Fruit fly (Drosophila melanogaster): ENCODE results near the gene ImpL1.

ImpL1 gene

DNA sequence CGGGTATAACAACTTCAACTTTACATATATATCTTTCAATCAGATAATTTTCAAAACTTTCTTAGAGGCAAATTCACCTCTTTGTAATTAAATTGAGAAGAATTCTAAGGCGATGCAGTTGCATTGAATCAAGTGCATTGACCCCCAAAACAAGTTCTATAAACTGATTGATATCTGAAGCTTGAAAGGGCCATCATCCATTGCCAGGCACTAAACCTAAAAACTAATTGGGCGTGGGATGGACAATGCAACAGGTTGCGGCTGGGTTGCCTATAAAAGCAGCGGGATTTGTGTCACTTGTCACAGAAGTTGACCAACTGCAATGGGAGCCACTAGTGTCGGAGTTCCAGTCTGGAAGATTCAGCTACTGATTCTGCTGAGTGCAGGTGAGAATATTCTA is 1.9 kb downstream of the ImpL1 start, which contains the start of gene CG14110 (continued):
- TF ChIP-seq dsx (GFP tag; optimal IDR thresholded peaks at IDR 0.05; ENCODE audit: poor library complexity, severe bottlenecking) (no peak), CG3032 (tag; optimal IDR thresholded peaks at IDR 0.05) (no peak), vri (GFP tag; optimal IDR thresholded peaks at IDR 0.05) (no peak), CG15336 (GFP tag; IDR thresholded peaks at IDR 0.05) (no peak)

DNA sequence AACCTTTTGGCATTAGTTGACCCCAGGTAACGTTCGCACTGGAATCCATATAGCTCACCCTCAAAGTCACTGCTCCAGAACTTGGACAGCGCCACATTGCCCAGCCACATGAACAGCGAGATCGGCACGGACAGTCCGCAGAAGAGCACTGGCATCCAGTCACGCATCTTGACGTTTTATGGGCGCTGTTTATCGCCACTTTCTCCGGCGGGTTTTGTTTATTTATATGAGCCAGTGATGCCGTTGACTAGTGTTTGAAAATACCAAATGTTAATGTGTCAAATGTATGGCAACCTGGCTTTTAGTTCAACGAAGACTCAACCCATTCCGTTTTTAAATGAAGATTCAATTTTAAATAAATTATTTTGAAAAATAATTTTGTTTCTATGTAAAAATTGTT is 5.0 kb downstream of the ImpL1 start, which contains the start of gene CG10171:
Gene CG10171 (minus strand): TSS at position 300 of the 400 bp plus-strand sequence.
- TF ChIP-seq svp (GFP tag) (peak; percentile 88), fkh (GFP tag; optimal IDR thresholded peaks at IDR 0.05) (peak; percentile 95), CG1621 (tag; optimal IDR thresholded peaks at IDR 0.05) (peak; percentile 24), CG6808 (GFP tag; optimal IDR thresholded peaks at IDR 0.05) (peak; percentile 81), Eip75B (GFP tag; optimal IDR thresholded peaks at IDR 0.05) (no peak)

DNA sequence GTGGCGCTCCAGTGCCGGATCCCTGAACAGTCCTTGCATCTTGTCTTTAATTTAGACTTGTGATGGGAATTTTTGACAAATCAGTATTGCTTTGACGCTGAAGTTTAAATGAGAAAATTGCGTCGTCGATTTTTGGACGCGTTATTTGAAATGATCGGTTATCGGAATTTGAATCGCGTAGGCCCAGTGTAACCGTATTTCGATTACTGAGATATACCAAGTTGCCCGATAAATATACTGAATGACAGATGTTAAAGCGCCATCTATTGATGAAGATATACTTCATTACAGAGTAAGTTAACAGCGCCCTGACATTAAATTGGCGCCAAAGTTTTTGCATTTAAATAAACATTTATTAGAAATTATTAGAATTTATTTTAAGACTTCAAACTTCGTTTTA is 7.3 kb downstream of the ImpL1 start, which contains the start of gene Poc1:
Gene Poc1 (minus strand): TSS at position 173 of the 400 bp plus-strand sequence.
- TF ChIP-seq fkh (GFP tag; optimal IDR thresholded peaks at IDR 0.05) (no peak), svp (GFP tag) (peak; percentile 22)

DNA sequence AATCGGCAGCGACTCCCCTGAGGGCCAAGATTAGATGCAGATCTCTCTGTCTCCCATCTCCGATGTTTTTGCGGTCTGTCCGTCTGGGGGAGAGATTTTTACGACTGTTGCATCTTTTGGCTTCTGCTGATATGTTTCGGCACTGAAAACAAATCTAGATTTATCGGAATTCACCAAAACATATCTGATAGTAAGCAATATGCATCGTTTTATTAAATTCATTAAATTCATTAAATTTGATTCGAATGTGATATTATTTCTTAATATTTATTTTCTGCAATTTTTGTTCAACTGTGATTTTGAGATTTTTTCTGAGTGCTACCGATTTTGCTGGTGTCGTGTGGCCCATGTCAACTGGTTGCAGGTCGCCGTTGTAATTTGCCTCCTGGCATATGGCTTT is 11.0 kb downstream of the ImpL1 start:
- TF ChIP-seq Gug (GFP tag; IDR thresholded peaks at IDR 0.05) (no peak), CG11294 (GFP tag; IDR thresholded peaks at IDR 0.05) (no peak), CG31627 (GFP tag; optimal IDR thresholded peaks at IDR 0.05) (peak; percentile 21), CG1621 (tag; optimal IDR thresholded peaks at IDR 0.05) (no peak), CG8632 (GFP tag; optimal IDR thresholded peaks at IDR 0.05) (peak; percentile 51), CG10669 (GFP tag; optimal IDR thresholded peaks at IDR 0.05) (no peak), CG6792 (GFP tag; optimal IDR thresholded peaks at IDR 0.05) (peak; percentile 46), dac (GFP tag; optimal IDR thresholded peaks at IDR 0.05) (no peak), CG8119 (GFP tag; IDR thresholded peaks at IDR 0.05) (no peak), CG34406 (GFP tag; optimal IDR thresholded peaks at IDR 0.05) (peak; percentile 59), spab (GFP tag; optimal IDR thresholded peaks at IDR 0.05) (peak; percentile 9), CG11902 (GFP tag; optimal IDR thresholded peaks at IDR 0.05) (peak; percentile 37), CG7368 (GFP tag; optimal IDR thresholded peaks at IDR 0.05) (no peak), CG6276 (GFP tag; optimal IDR thresholded peaks at IDR 0.05) (no peak), CG6808 (GFP tag; optimal IDR thresholded peaks at IDR 0.05) (peak; percentile 28), eg (GFP tag; IDR thresholded peaks at IDR 0.05) (no peak), CG8319 (GFP tag; optimal IDR thresholded peaks at IDR 0.05) (peak; percentile 21), topi (GFP tag; optimal IDR thresholded peaks at IDR 0.05) (peak; percentile 58), acj6 (GFP tag; optimal IDR thresholded peaks at IDR 0.05) (peak; percentile 30), cyc (GFP tag; optimal IDR thresholded peaks at IDR 0.05) (peak; percentile 55), OdsH (GFP tag; optimal IDR thresholded peaks at IDR 0.05) (no peak), net (GFP tag; optimal IDR thresholded peaks at IDR 0.05) (no peak), Blimp-1 (GFP tag; optimal IDR thresholded peaks at IDR 0.05) (peak; percentile 11), CG10631 (GFP tag; optimal IDR thresholded peaks at IDR 0.05) (no peak), Eip78C (GFP tag) (peak; percentile 88), lz (GFP tag; optimal IDR thresholded peaks at IDR 0.05) (peak; percentile 42), esn (GFP tag; optimal IDR thresholded peaks at IDR 0.05) (no peak), achi (GFP tag; optimal IDR thresholded peaks at IDR 0.05) (peak; percentile 29), CG32006 (GFP tag; optimal IDR thresholded peaks at IDR 0.05) (no peak), CG11762 (GFP tag; optimal IDR thresholded peaks at IDR 0.05; ENCODE audit: insufficient read depth) (no peak), svp (GFP tag) (peak; percentile 74), CG6854 (GFP tag; optimal IDR thresholded peaks at IDR 0.05) (peak; percentile 19), Smox (GFP tag; optimal IDR thresholded peaks at IDR 0.05) (peak; percentile 19)
